Worm (Caenorhabditis elegans) whole organism, L4 larva: ENCODE measurements around the gene aexr-1.

Experiments used
- D1046.2 ChIP-seq: fragments of 200-800 bp; sonication (Bioruptor generic); IDR thresholded peaks from 2 replicates; pipeline ENCODE4 v1.3.6; 2022; ENCODE audit warnings: missing genetic modification characterization, missing compliant biosample characterization
- F44E2.7 ChIP-seq: fragments of 200-800 bp; sonication (Bioruptor generic); IDR thresholded peaks from 2 replicates; pipeline ENCODE4 v2.1.2; 2022; ENCODE audit warnings: missing genetic modification characterization, missing compliant biosample characterization
- T26A8.4 ChIP-seq: fragments of 200-800 bp; sonication (Bioruptor generic); IDR thresholded peaks from 2 replicates; pipeline ENCODE4 v1.3.6; 2022; ENCODE audit warnings: missing genetic modification characterization, missing compliant biosample characterization
- Y5F2A.4 ChIP-seq: fragments of 200-800 bp; sonication (Bioruptor generic); optimal IDR thresholded peaks from 2 replicates; lab custom pipeline; 2018; ENCODE audit warnings: mild to moderate bottlenecking, missing genetic modification characterization, missing compliant biosample characterization
- ZK546.5 ChIP-seq, 2 experiments: sonication (generic microtip); optimal IDR thresholded peaks; 2 replicates each; lab custom pipeline; 2017; ENCODE audit warnings: missing biosample characterization in 2 of 2, missing genetic modification characterization in 2 of 2
- aha-1 ChIP-seq: fragments of 150-350 bp; peaks from one replicate; lab custom pipeline; 2014; ENCODE audit warnings: missing biosample characterization, missing genetic modification characterization
- aly-2 ChIP-seq: sonication (generic microtip); optimal IDR thresholded peaks from 2 replicates; lab custom pipeline; 2018; ENCODE audit warnings: missing biosample characterization, missing genetic modification characterization
- arid-1 ChIP-seq: fragments of 200-800 bp; sonication (Bioruptor generic); conservative IDR thresholded peaks from 2 replicates; pipeline ENCODE4 v1.3.6; 2022; ENCODE audit warnings: missing genetic modification reagents, missing genetic modification characterization, missing compliant biosample characterization
- attf-4 ChIP-seq: sonication (generic microtip); optimal IDR thresholded peaks from 3 replicates; lab custom pipeline; 2017; ENCODE audit warnings: missing biosample characterization, missing genetic modification characterization
- ceh-28 ChIP-seq: fragments of 150-350 bp; optimal IDR thresholded peaks from 2 replicates; lab custom pipeline; 2014; ENCODE audit warnings: missing biosample characterization, missing genetic modification reagents, missing genetic modification characterization
- ceh-62 ChIP-seq: sonication (generic microtip); optimal IDR thresholded peaks from 2 replicates; lab custom pipeline; 2017; ENCODE audit warnings: missing biosample characterization, missing genetic modification characterization
- cey-2 ChIP-seq: sonication (generic microtip); optimal IDR thresholded peaks from 3 replicates; lab custom pipeline; 2017; ENCODE audit warnings: missing genetic modification characterization, mild to moderate bottlenecking, missing compliant biosample characterization, antibody characterized with exemption, borderline replicate concordance; ENCODE audit not compliant: insufficient read depth
- dmd-6 ChIP-seq: fragments of 200-800 bp; sonication (Bioruptor generic); IDR thresholded peaks from 2 replicates; pipeline ENCODE4 v1.3.6; 2022; ENCODE audit warnings: missing genetic modification reagents, missing genetic modification characterization, missing compliant biosample characterization
- dmd-8 ChIP-seq: fragments of 200-800 bp; sonication (Bioruptor generic); IDR thresholded peaks from 2 replicates; pipeline ENCODE4 v1.3.6; 2022; ENCODE audit warnings: missing genetic modification characterization, missing compliant biosample characterization
- dve-1 ChIP-seq: sonication (generic microtip); optimal IDR thresholded peaks from 2 replicates; lab custom pipeline; 2017; ENCODE audit warnings: antibody characterized with exemption, mild to moderate bottlenecking, missing genetic modification characterization, missing compliant biosample characterization; ENCODE audit not compliant: insufficient read depth
- egl-43 ChIP-seq: fragments of 200-800 bp; sonication (Bioruptor generic); IDR thresholded peaks from 2 replicates; pipeline ENCODE4 v1.3.6; 2022; ENCODE audit warnings: missing genetic modification reagents, missing genetic modification characterization, missing compliant biosample characterization
- hif-1 ChIP-seq, 2 experiments: sonication (generic microtip); optimal IDR thresholded peaks; 2 replicates each; lab custom pipeline; 2016 to 2017; ENCODE audit warnings: missing compliant biosample characterization in 2 of 2, missing genetic modification characterization in 2 of 2, missing genetic modification reagents in 2 of 2, missing genotype in 2 of 2, mild to moderate bottlenecking in 1 of 2
- hlh-30 ChIP-seq: sonication (generic microtip); optimal IDR thresholded peaks from 2 replicates; lab custom pipeline; 2017; ENCODE audit warnings: antibody characterized with exemption, mild to moderate bottlenecking, missing genetic modification characterization, missing compliant biosample characterization; ENCODE audit not compliant: insufficient read depth
- lim-7 ChIP-seq: fragments of 200-800 bp; sonication (Bioruptor generic); IDR thresholded peaks from 2 replicates; pipeline ENCODE4 v1.3.6; 2022; ENCODE audit warnings: missing genetic modification characterization, missing compliant biosample characterization
- lin-1 ChIP-seq: fragments of 200-800 bp; sonication (Bioruptor generic); IDR thresholded peaks from 2 replicates; pipeline ENCODE4 v1.3.6; 2022; ENCODE audit warnings: missing genetic modification reagents, missing genetic modification characterization, missing compliant biosample characterization
- lin-29 ChIP-seq: fragments of 200-800 bp; sonication (Bioruptor generic); IDR thresholded peaks from 2 replicates; pipeline ENCODE4 v1.3.6; 2022; ENCODE audit warnings: missing genetic modification reagents, missing genetic modification characterization, missing compliant biosample characterization
- lin-39 ChIP-seq: fragments of 150-350 bp; optimal IDR thresholded peaks from 2 replicates; lab custom pipeline; 2014; ENCODE audit warnings: missing biosample characterization, missing genetic modification reagents, missing genetic modification characterization
- lir-3 ChIP-seq: sonication (generic microtip); optimal IDR thresholded peaks from 2 replicates; lab custom pipeline; 2016; ENCODE audit warnings: mild to moderate bottlenecking, missing genetic modification characterization, missing compliant biosample characterization
- lsy-2 ChIP-seq, 2 experiments: fragments of 150-350 bp in 1 of 2; sonication (generic microtip) in 1 of 2; optimal IDR thresholded peaks; 2 replicates each; lab custom pipeline; 2014 to 2017; ENCODE audit warnings: missing biosample characterization in 2 of 2, missing genetic modification characterization in 2 of 2
- madf-9 ChIP-seq: fragments of 200-800 bp; sonication (Bioruptor generic); conservative IDR thresholded peaks from 2 replicates; pipeline ENCODE4 v1.3.6; 2022; ENCODE audit warnings: missing genetic modification reagents, missing genetic modification characterization, missing compliant biosample characterization
- mdl-1 ChIP-seq, 2 experiments: fragments of 150-350 bp in 1 of 2; sonication (generic microtip) in 1 of 2; optimal IDR thresholded peaks; 2 replicates each; lab custom pipeline; 2014 to 2017; ENCODE audit warnings: missing biosample characterization in 2 of 2, missing genetic modification characterization in 2 of 2
- mes-2 ChIP-seq: sonication (generic microtip); optimal IDR thresholded peaks from 2 replicates; lab custom pipeline; 2016; ENCODE audit warnings: missing genotype, mild to moderate bottlenecking, missing genetic modification characterization, missing compliant biosample characterization; ENCODE audit not compliant: poor library complexity, severe bottlenecking
- mxl-2 ChIP-seq: fragments of 200-800 bp; sonication (Bioruptor generic); conservative IDR thresholded peaks from 2 replicates; pipeline ENCODE4 v1.3.6; 2022; ENCODE audit warnings: missing genetic modification reagents, missing genetic modification characterization, missing compliant biosample characterization
- nhr-10 ChIP-seq: fragments of 150-350 bp; optimal IDR thresholded peaks from 2 replicates; lab custom pipeline; 2014; ENCODE audit warnings: missing biosample characterization, missing genetic modification characterization
- nhr-111 ChIP-seq: fragments of 200-800 bp; sonication (Bioruptor generic); optimal IDR thresholded peaks from 2 replicates; lab custom pipeline; 2018; ENCODE audit warnings: mild to moderate bottlenecking, missing genetic modification characterization, missing compliant biosample characterization
- nhr-28 ChIP-seq: fragments of 150-350 bp; optimal IDR thresholded peaks from 2 replicates; lab custom pipeline; 2014; ENCODE audit warnings: missing biosample characterization, missing genetic modification characterization
- nhr-41 ChIP-seq: fragments of 200-800 bp; sonication (Bioruptor generic); IDR thresholded peaks from 2 replicates; pipeline ENCODE4 v1.3.6; 2022; ENCODE audit warnings: missing genetic modification reagents, missing genetic modification characterization, missing compliant biosample characterization
- nhr-6 ChIP-seq: fragments of 150-350 bp; optimal IDR thresholded peaks from 2 replicates; lab custom pipeline; 2014; ENCODE audit warnings: missing biosample characterization, missing genetic modification characterization
- nhr-76 ChIP-seq: fragments of 150-350 bp; optimal IDR thresholded peaks from 2 replicates; lab custom pipeline; 2014; ENCODE audit warnings: missing biosample characterization, missing genetic modification characterization
- nhr-77 ChIP-seq: fragments of 150-350 bp; optimal IDR thresholded peaks from 2 replicates; lab custom pipeline; 2014; ENCODE audit warnings: missing biosample characterization, missing genetic modification characterization
- saeg-2 ChIP-seq: fragments of 200-800 bp; sonication (Bioruptor generic); IDR thresholded peaks from 2 replicates; pipeline ENCODE4 v1.3.6; 2022; ENCODE audit warnings: missing genetic modification reagents, missing genetic modification characterization, missing compliant biosample characterization
- sdz-12 ChIP-seq: fragments of 200-800 bp; sonication (Bioruptor generic); optimal IDR thresholded peaks from 2 replicates; lab custom pipeline; 2018; ENCODE audit warnings: mild to moderate bottlenecking, missing genetic modification characterization, missing compliant biosample characterization
- set-16 ChIP-seq: fragments of 200-800 bp; sonication (Bioruptor generic); IDR thresholded peaks from 2 replicates; pipeline ENCODE4 v1.3.6; 2022; ENCODE audit warnings: missing genetic modification reagents, missing genetic modification characterization, missing compliant biosample characterization
- tag-97 ChIP-seq: fragments of 200-800 bp; sonication (Bioruptor generic); IDR thresholded peaks from 2 replicates; pipeline ENCODE4 v1.3.6; 2022; ENCODE audit warnings: missing genetic modification characterization, missing compliant biosample characterization
- tra-1 ChIP-seq: fragments of 200-800 bp; sonication (Bioruptor generic); IDR thresholded peaks from 2 replicates; pipeline ENCODE4 v1.3.6; 2022; ENCODE audit warnings: missing genetic modification reagents, missing genetic modification characterization, missing compliant biosample characterization
- unc-62 ChIP-seq, 3 experiments: fragments of 150-350 bp in 1 of 3; sonication (generic microtip); optimal IDR thresholded peaks in 2 of 3; peaks in 1 of 3; 1 replicate in 1 of 3; 2 replicates in 2 of 3; lab custom pipeline; 2014 to 2017; ENCODE audit warnings: missing biosample characterization in 3 of 3, missing genetic modification characterization in 3 of 3, missing genetic modification reagents in 3 of 3, missing genotype in 1 of 3
- vab-7 ChIP-seq: fragments of 200-800 bp; sonication (Bioruptor generic); IDR thresholded peaks from 2 replicates; pipeline ENCODE4 v1.3.6; 2022; ENCODE audit warnings: missing genetic modification reagents, missing genetic modification characterization, missing compliant biosample characterization
- zfp-2 ChIP-seq: sonication (generic microtip); optimal IDR thresholded peaks from 2 replicates; lab custom pipeline; 2016; ENCODE audit warnings: mild to moderate bottlenecking, missing genetic modification characterization, missing compliant biosample characterization
- zfp-3 ChIP-seq: fragments of 200-800 bp; sonication (Bioruptor generic); conservative IDR thresholded peaks from 2 replicates; pipeline ENCODE4 v1.3.6; 2022; ENCODE audit warnings: missing genetic modification reagents, missing genetic modification characterization, missing compliant biosample characterization
- ztf-11 ChIP-seq: fragments of 150-350 bp; optimal IDR thresholded peaks from 2 replicates; lab custom pipeline; 2014; ENCODE audit warnings: missing biosample characterization, missing genetic modification characterization
- ztf-7 ChIP-seq: fragments of 150-350 bp; optimal IDR thresholded peaks from 2 replicates; lab custom pipeline; 2014; ENCODE audit warnings: missing biosample characterization, missing genetic modification characterization

Gene aexr-1

ce11 chrX:6644971-6645704, 10.1 kb upstream of the aexr-1 start, which contains the start of gene C56E10.3 (continued):
- TF ChIP-seq ztf-11 (tag; lab: Kevin White, UChicago) (no peak), dmd-8 (GFP tag; lab: Robert Waterston, UW) (no peak), lsy-2 (tag; optimal IDR thresholded peaks at IDR 0.05; lab: Kevin White, UChicago) (peak in 1 of 2 experiments; percentile 21), nhr-28 (tag; lab: Kevin White, UChicago) (peak; percentile 20)

- TF ChIP-seq ceh-62 (tag; lab: Kevin White, UChicago) = no peak
- TF ChIP-seq dmd-6 = peak; percentile 70
- TF ChIP-seq dve-1 (tag; lab: Kevin White, UChicago) = peak; percentile 69
- TF ChIP-seq nhr-41 = no peak
- no peak for TF ChIP-seq lin-29 (GFP tag; lab: Robert Waterston, UW)
- TF ChIP-seq saeg-2 = no peak
- TF ChIP-seq aly-2 (tag; lab: Kevin White, UChicago) = no peak
- TF ChIP-seq madf-9 (GFP tag; lab: Robert Waterston, UW) = no peak
- no peak for TF ChIP-seq ztf-11 (tag; lab: Kevin White, UChicago)
- no peak for TF ChIP-seq nhr-10 (tag; lab: Kevin White, UChicago)
- TF ChIP-seq tag-97 (GFP tag; lab: Robert Waterston, UW) = no peak
- TF ChIP-seq D1046.2 = no peak
- TF ChIP-seq ZK546.5 (tag; optimal IDR thresholded peaks at IDR 0.05; lab: Kevin White, UChicago) = no peak
- no peak for TF ChIP-seq arid-1 (GFP tag; lab: Robert Waterston, UW)
- TF ChIP-seq ceh-28 (tag; lab: Kevin White, UChicago) = no peak
- TF ChIP-seq nhr-6 = no peak
- TF ChIP-seq F44E2.7 (GFP tag; lab: Robert Waterston, UW) = no peak
- no peak for TF ChIP-seq egl-43 (GFP tag; lab: Robert Waterston, UW)
- TF ChIP-seq mxl-2 (GFP tag; lab: Robert Waterston, UW) = no peak
- no peak for TF ChIP-seq T26A8.4 (GFP tag; lab: Robert Waterston, UW)
- TF ChIP-seq lin-1 (GFP tag; lab: Robert Waterston, UW) = no peak
- no peak for TF ChIP-seq lim-7
- TF ChIP-seq mes-2 = no peak
- TF ChIP-seq nhr-77 (tag; lab: Kevin White, UChicago) = no peak
- TF ChIP-seq aha-1 (tag; lab: Kevin White, UChicago) = peak; percentile 95
- TF ChIP-seq tra-1 (GFP tag; lab: Robert Waterston, UW) = 0 out of 2 replicates have a peak, but pooled peaks have one; percentile 26
- TF ChIP-seq zfp-3 (GFP tag; lab: Robert Waterston, UW) = no peak
- TF ChIP-seq unc-62 (GFP tag; optimal IDR thresholded peaks at IDR 0.05 in 1 of 2; lab: Kevin White, UChicago) = peak in 1 of 2 experiments; percentile 82
- no peak for TF ChIP-seq unc-62 (tag; optimal IDR thresholded peaks at IDR 0.05; lab: Kevin White, UChicago)
- no peak for TF ChIP-seq vab-7 (GFP tag; lab: Robert Waterston, UW)
- TF ChIP-seq set-16 (GFP tag; lab: Robert Waterston, UW) = no peak
- TF ChIP-seq hif-1 (tag; optimal IDR thresholded peaks at IDR 0.05; lab: Kevin White, UChicago) = peak in 1 of 2 experiments; percentile 16
- no peak for TF ChIP-seq attf-4 (tag; lab: Kevin White, UChicago)
- no peak for TF ChIP-seq sdz-12 (GFP tag; lab: Kevin White, UChicago)
- peak; percentile 30 for TF ChIP-seq cey-2 (tag; lab: Kevin White, UChicago)
- no peak for TF ChIP-seq lir-3 (tag; lab: Kevin White, UChicago)
- peak; percentile 91 for TF ChIP-seq hlh-30 (tag; lab: Kevin White, UChicago)
- peak; percentile 16 for TF ChIP-seq nhr-28 (tag; lab: Kevin White, UChicago)
- TF ChIP-seq nhr-76 (tag; lab: Kevin White, UChicago) = no peak
- no peak for TF ChIP-seq zfp-2 (tag; lab: Kevin White, UChicago)
- no peak for TF ChIP-seq nhr-111 (GFP tag; lab: Kevin White, UChicago)
- no peak for TF ChIP-seq ztf-7 (tag; lab: Kevin White, UChicago)
- TF ChIP-seq Y5F2A.4 (GFP tag; lab: Kevin White, UChicago) = no peak
- peak in 1 of 2 experiments; percentile 79 for TF ChIP-seq mdl-1 (tag; optimal IDR thresholded peaks at IDR 0.05; lab: Kevin White, UChicago)
- no peak for TF ChIP-seq lin-39 (tag; lab: Kevin White, UChicago)
Observed at ce11 chrX:6642798-6643197, 7.7 kb upstream of the aexr-1 start.
